Fruit fly (Drosophila melanogaster): ENCODE measurements around the gene CG9213.
A peak's percentile ranks its signal among the peaks of the same experiment; 100 is the strongest.

Gene CG9213

DNA sequence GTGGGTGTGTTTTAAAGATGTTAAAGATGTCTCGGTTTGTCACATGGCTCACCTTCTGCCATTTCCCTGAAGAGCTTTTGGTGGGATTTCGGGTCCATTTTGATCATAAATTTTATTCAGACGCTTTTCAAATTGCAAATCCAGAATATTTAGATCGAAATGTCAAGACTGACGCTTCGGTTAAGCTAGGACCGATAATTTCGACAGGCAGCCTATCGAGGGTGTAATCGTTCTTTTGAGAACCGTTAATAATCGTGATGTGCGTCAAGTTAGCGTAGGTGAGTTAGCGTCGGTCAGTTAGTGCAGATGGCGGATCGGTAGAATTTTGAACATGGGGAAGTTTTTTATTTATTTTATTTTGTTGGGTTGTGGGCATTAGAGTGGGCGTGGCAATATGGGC is 1.2 kb upstream of the CG9213 start, which contains the start of gene CG42299:
Gene CG42299, minus strand, starts transcription at position 127 of the 400 bp plus-strand sequence.
- no peak for TF ChIP-seq fkh (GFP tag; optimal IDR thresholded peaks at IDR 0.05)
- no peak for TF ChIP-seq Sox14 (GFP tag; optimal IDR thresholded peaks at IDR 0.05)
- TF ChIP-seq CG1621 (tag; optimal IDR thresholded peaks at IDR 0.05), result no peak
- no peak for TF ChIP-seq Eip93F (GFP tag; optimal IDR thresholded peaks at IDR 0.05)
- TF ChIP-seq svp (GFP tag), result no peak
- TF ChIP-seq CG31627 (GFP tag; optimal IDR thresholded peaks at IDR 0.05), result no peak
- no peak for TF ChIP-seq CG9139 (GFP tag; optimal IDR thresholded peaks at IDR 0.05)
- no peak for TF ChIP-seq Smox (GFP tag; optimal IDR thresholded peaks at IDR 0.05)
- no peak for TF ChIP-seq CG6808 (GFP tag; optimal IDR thresholded peaks at IDR 0.05)
- no peak for TF ChIP-seq vri (GFP tag; optimal IDR thresholded peaks at IDR 0.05)
- TF ChIP-seq Hr39 (GFP tag; optimal IDR thresholded peaks at IDR 0.05), result no peak
- no peak for TF ChIP-seq CG6792 (GFP tag; optimal IDR thresholded peaks at IDR 0.05)
- no peak for TF ChIP-seq CG16779 (tag; optimal IDR thresholded peaks at IDR 0.05)
- no peak for TF ChIP-seq Lpt (GFP tag; optimal IDR thresholded peaks at IDR 0.05)
- TF ChIP-seq esn (GFP tag; optimal IDR thresholded peaks at IDR 0.05), result no peak

DNA sequence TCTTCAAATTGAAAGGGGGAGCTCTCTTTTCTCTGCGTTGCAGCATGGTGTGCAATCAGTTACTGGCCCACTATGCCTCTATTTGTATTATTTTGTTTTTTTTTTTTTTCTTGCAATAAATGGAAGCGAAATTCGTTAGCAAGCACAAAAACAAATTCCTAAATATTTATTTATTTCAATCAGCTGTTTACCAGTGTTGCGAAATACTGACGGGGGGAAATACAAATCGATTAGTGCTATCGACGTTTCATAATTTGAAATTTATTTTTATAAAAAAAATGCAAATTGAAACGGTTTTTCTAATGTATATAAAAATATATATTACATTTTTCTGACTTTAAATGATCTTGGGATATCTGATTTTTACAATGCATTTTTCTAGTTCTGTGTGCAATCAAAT is 2.4 kb downstream of the CG9213 start, which contains the start of gene CG15643:
Gene CG15643, minus strand, starts transcription at position 211 of the 400 bp plus-strand sequence.
- TF ChIP-seq fkh (GFP tag; optimal IDR thresholded peaks at IDR 0.05) (peak; percentile 45), Eip78C (GFP tag) (peak; percentile 64), CG6808 (GFP tag; optimal IDR thresholded peaks at IDR 0.05) (no peak), Ets21C (GFP tag; optimal IDR thresholded peaks at IDR 0.05) (no peak)

DNA sequence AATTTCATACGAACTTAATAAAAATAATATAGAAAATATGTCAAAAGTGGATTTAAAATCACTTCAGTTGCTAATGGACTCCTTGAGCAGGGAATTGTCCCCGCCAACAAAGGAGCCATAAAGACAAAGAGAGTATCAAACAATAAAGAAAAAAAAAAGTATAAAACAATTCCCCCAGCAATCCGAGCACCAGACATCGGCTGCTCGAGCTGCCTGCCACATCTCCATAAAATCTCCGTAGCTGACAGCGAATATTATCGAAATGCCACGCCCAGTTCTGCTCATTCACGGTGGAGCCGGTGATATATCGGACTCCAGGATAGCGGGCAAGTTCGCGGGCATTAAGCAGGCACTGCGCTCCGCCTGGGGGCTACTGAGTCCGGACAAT is 5.4 kb downstream of the CG9213 start, which contains the start of gene CG7860:
Gene CG7860, plus strand, starts transcription at position 11 of the 388 bp plus-strand sequence.
- peak; percentile 20 for TF ChIP-seq CG3919 (GFP tag; optimal IDR thresholded peaks at IDR 0.05)
- peak; percentile 19 for TF ChIP-seq esn (GFP tag; optimal IDR thresholded peaks at IDR 0.05)
- peak; percentile 30 for TF ChIP-seq CG34406 (GFP tag; optimal IDR thresholded peaks at IDR 0.05)
- TF ChIP-seq CG11294 (GFP tag; IDR thresholded peaks at IDR 0.05), result no peak
- TF ChIP-seq Sox14 (GFP tag; optimal IDR thresholded peaks at IDR 0.05), result peak; percentile 79
- peak; percentile 73 for TF ChIP-seq Eip78C (GFP tag)
- TF ChIP-seq CG1621 (tag; optimal IDR thresholded peaks at IDR 0.05), result peak; percentile 39
- peak; percentile 10 for TF ChIP-seq CG9139 (GFP tag; optimal IDR thresholded peaks at IDR 0.05)
- peak; percentile 55; the same call in 2 of the 3 replicates for TF ChIP-seq CG6163 (GFP tag; IDR thresholded peaks at IDR 0.05)
- TF ChIP-seq topi (GFP tag; optimal IDR thresholded peaks at IDR 0.05), result peak; percentile 6
- TF ChIP-seq ss (GFP tag; optimal IDR thresholded peaks at IDR 0.05), result peak; percentile 19 to 37
- TF ChIP-seq salr (GFP tag; optimal IDR thresholded peaks at IDR 0.05), result no peak
- TF ChIP-seq Met (GFP tag; optimal IDR thresholded peaks at IDR 0.05), result no peak
- TF ChIP-seq CG6792 (GFP tag; optimal IDR thresholded peaks at IDR 0.05), result no peak
- TF ChIP-seq dsx (GFP tag; optimal IDR thresholded peaks at IDR 0.05; ENCODE audit: poor library complexity, severe bottlenecking), result no peak
- TF ChIP-seq Blimp-1 (GFP tag; optimal IDR thresholded peaks at IDR 0.05), result no peak

DNA sequence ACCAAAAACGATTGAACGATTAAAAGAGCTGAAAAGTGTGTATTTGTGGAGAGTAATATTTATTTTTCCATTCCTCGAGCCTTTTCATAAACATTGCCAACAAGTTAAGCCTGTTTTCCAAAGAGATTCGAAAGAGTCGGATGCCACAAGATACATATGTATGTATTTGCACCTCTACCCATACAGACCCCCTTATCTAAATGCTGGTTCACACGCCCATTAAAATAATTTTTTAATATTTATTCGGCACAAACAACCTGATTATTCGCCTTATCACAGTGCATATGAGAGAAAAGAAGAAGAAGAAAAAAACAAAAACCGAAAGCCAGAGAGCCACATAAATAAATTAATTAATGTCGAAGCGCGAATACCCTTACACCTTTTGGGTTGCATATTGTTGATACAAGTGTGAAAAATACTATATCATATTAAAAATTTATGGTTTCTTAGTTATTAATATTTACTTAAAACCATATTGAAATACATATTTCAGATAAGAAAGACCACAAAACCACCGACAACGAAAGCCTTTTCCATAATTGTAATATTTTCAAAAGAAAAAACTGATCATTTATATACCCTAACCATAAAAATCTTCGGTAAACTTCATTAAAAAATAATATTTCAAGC is 5.9 kb downstream of the CG9213 start:
- no peak for TF ChIP-seq topi (GFP tag; optimal IDR thresholded peaks at IDR 0.05)
- TF ChIP-seq Sox14 (GFP tag; optimal IDR thresholded peaks at IDR 0.05), result peak; percentile 4
- TF ChIP-seq Eip78C (GFP tag), result peak; percentile 79
- TF ChIP-seq eg (GFP tag; IDR thresholded peaks at IDR 0.05), result no peak
- no peak for TF ChIP-seq achi (GFP tag; optimal IDR thresholded peaks at IDR 0.05)
- TF ChIP-seq ss (GFP tag; optimal IDR thresholded peaks at IDR 0.05), result peak in 1 of 2 experiments; percentile 53
- TF ChIP-seq CG8632 (GFP tag; optimal IDR thresholded peaks at IDR 0.05), result peak; percentile 41
- peak; percentile 69 for TF ChIP-seq Eip93F (GFP tag; optimal IDR thresholded peaks at IDR 0.05)
- peak; percentile 63 for TF ChIP-seq fkh (GFP tag; optimal IDR thresholded peaks at IDR 0.05)
- TF ChIP-seq CG10631 (GFP tag; optimal IDR thresholded peaks at IDR 0.05), result peak; percentile 12
- TF ChIP-seq CG3032 (tag; optimal IDR thresholded peaks at IDR 0.05), result peak; percentile 13
- TF ChIP-seq svp (GFP tag), result peak; percentile 80
- peak; percentile 12 for TF ChIP-seq dsx (GFP tag; optimal IDR thresholded peaks at IDR 0.05; ENCODE audit: poor library complexity, severe bottlenecking)
- peak; percentile 21 for TF ChIP-seq Ets96B (tag; optimal IDR thresholded peaks at IDR 0.05)
- TF ChIP-seq vri (GFP tag; optimal IDR thresholded peaks at IDR 0.05), result peak; percentile 26
- TF ChIP-seq esn (GFP tag; optimal IDR thresholded peaks at IDR 0.05), result peak; percentile 34
- no peak for TF ChIP-seq pdm3 (GFP tag; optimal IDR thresholded peaks at IDR 0.05)
- no peak for TF ChIP-seq Met (GFP tag; optimal IDR thresholded peaks at IDR 0.05)
- TF ChIP-seq CG6854 (GFP tag; optimal IDR thresholded peaks at IDR 0.05), result peak; percentile 37
- no peak for TF ChIP-seq fd85E (GFP tag; optimal IDR thresholded peaks at IDR 0.05)
